Worm (Caenorhabditis elegans) whole organism, early embryonic: ENCODE results near the gene srsx-31.

Source experiments
- B0310.2 ChIP-seq: sonication (generic microtip); optimal IDR thresholded peaks from 2 replicates; lab custom pipeline; 2016; ENCODE audit warnings: mild to moderate bottlenecking, missing genetic modification characterization, missing compliant biosample characterization
- ama-1 ChIP-seq: fragments of 150-350 bp; optimal IDR thresholded peaks from 2 replicates; lab custom pipeline; 2014
- ets-7 ChIP-seq: sonication (generic microtip); optimal IDR thresholded peaks from 2 replicates; lab custom pipeline; 2016; ENCODE audit warnings: missing genotype, missing genetic modification characterization, missing compliant biosample characterization
- hnd-1 ChIP-seq: sonication (generic microtip); optimal IDR thresholded peaks from 2 replicates; lab custom pipeline; 2016; ENCODE audit warnings: missing genetic modification characterization, missing compliant biosample characterization
- scrt-1 ChIP-seq: fragments of 200-800 bp; sonication (Bioruptor generic); IDR thresholded peaks from 2 replicates; pipeline ENCODE4 v1.3.6; 2022; ENCODE audit warnings: missing genetic modification characterization, missing compliant biosample characterization

- TF ChIP-seq ama-1 (lab: Kevin White, UChicago), result no peak
- TF ChIP-seq B0310.2, result no peak
- TF ChIP-seq scrt-1 (GFP tag; lab: Robert Waterston, UW), result no peak
- TF ChIP-seq hnd-1 (tag; lab: Kevin White, UChicago), result no peak
- no peak for TF ChIP-seq ets-7 (tag; lab: Kevin White, UChicago)
These were observed 47.8 kb upstream of the srsx-31 start, which contains the start of gene srh-46 for ce11 chrV:11302698-11303097.
